Fruit fly (Drosophila melanogaster): Measurements from ENCODE around the gene Mrtf.

DNA sequence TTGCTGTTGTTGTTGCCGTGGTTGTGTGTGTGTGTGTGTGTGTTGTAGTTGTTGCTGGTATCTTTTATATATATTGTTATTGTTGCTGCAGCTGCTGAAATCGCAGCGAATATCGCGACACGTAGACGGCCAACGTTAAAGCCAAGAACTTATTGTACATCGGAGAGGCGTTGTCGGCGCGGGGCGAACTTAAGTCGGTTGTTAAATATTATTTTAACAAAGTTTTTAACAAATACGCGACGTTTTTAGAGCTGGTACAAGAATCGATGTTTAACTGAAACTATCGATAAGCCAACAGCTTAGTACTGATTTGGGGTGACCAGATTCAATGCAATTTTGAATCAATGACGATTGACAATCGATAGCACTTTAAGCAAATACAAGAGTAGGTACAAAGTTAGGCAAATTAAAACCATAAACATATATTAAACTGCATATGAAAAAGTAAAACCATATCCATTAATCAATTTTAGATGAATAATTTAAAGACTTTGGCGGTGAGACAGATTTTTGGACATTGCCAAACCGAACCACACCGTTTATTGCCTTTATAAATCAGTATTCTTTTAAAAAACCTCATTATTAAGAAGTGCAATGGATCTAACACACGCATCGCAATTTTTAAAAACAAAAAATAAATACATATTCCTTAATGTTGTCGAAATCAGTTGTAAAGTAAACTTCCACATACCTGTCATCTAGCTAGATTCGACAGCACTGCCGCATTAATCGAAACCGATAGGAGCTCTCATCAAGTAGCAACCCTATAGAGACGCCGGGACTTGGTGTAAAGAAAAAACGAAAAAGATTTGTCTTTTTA lies at the start of gene Mrtf, which contains the start of gene Non2:
- TF ChIP-seq psq (optimal IDR thresholded peaks at IDR 0.05) (no peak), CG8478 (optimal IDR thresholded peaks at IDR 0.05) (no peak), usp (GFP tag; optimal IDR thresholded peaks at IDR 0.05) (no peak)
